Worm (Caenorhabditis elegans) whole organism, midembryonic: ENCODE data around the gene grl-19.

Source experiments
- cog-1 ChIP-seq: sonication (generic microtip); optimal IDR thresholded peaks from 2 replicates; lab custom pipeline; 2016; ENCODE audit warnings: missing genetic modification characterization, missing compliant biosample characterization
- flt-1 ChIP-seq: fragments of 200-800 bp; sonication (Bioruptor generic); IDR thresholded peaks from 2 replicates; pipeline ENCODE4 v1.3.6; 2022; ENCODE audit warnings: missing genetic modification characterization, missing compliant biosample characterization
- med-1 ChIP-seq: sonication (generic microtip); optimal IDR thresholded peaks from 2 replicates; lab custom pipeline; 2017; ENCODE audit warnings: missing genetic modification characterization, mild to moderate bottlenecking, missing compliant biosample characterization, antibody characterized with exemption, missing genetic modification reagents; ENCODE audit not compliant: insufficient read depth
- ref-1 ChIP-seq: fragments of 200-800 bp; sonication (Bioruptor generic); conservative IDR thresholded peaks from 2 replicates; pipeline ENCODE4 v1.3.6; 2022; ENCODE audit warnings: missing genetic modification reagents, missing genetic modification characterization, missing compliant biosample characterization
- tab-1 ChIP-seq: fragments of 200-800 bp; sonication (Bioruptor generic); IDR thresholded peaks from 2 replicates; pipeline ENCODE4 v1.3.6; 2022; ENCODE audit warnings: missing genetic modification characterization, missing compliant biosample characterization
- ztf-23 ChIP-seq: fragments of 200-800 bp; sonication (Bioruptor generic); IDR thresholded peaks from 2 replicates; pipeline ENCODE4 v1.3.6; 2022; ENCODE audit warnings: missing genetic modification reagents, missing genetic modification characterization, missing compliant biosample characterization
- ztf-29 ChIP-seq: fragments of 200-800 bp; sonication (Bioruptor generic); IDR thresholded peaks from 2 replicates; pipeline ENCODE4 v1.3.6; 2022; ENCODE audit warnings: missing genetic modification reagents, missing genetic modification characterization, missing compliant biosample characterization

ce11 chrIV:255379-255857, 3.1 kb upstream of the grl-19 start, which contains the start of gene rcat-1:
- TF ChIP-seq tab-1 (GFP tag; lab: Robert Waterston, UW) (no peak), med-1 (no peak), flt-1 (GFP tag; lab: Robert Waterston, UW) (peak; percentile 69), ztf-29 (GFP tag; lab: Robert Waterston, UW) (no peak), cog-1 (tag; lab: Kevin White, UChicago) (peak; percentile 63), ztf-23 (peak; percentile 51; the same call in 1 of the 2 replicates), ref-1 (GFP tag; lab: Robert Waterston, UW) (no peak)
